Fruit fly (Drosophila melanogaster) whole organism, embryonic: ENCODE results near the gene fz.

ENCODE experiments used
- Ada2b ChIP-seq: fragments of 200-800 bp; sonication (Bioruptor generic); IDR thresholded peaks from 2 replicates; pipeline ENCODE4 v1.3.6; 2022; ENCODE audit warnings: missing biosample characterization, missing genetic modification characterization
- CG10654 ChIP-seq: fragments of 200-800 bp; sonication (Bioruptor generic); optimal IDR thresholded peaks from 2 replicates; lab custom pipeline; 2016; ENCODE audit warnings: missing biosample characterization, missing genetic modification characterization
- CG10959 ChIP-seq: fragments of 200-800 bp; sonication (Bioruptor generic); IDR thresholded peaks from 2 replicates; pipeline ENCODE4 v1.3.6; 2022; ENCODE audit warnings: missing biosample characterization, missing genetic modification characterization
- CG12942 ChIP-seq: fragments of 200-800 bp; sonication (Bioruptor generic); optimal IDR thresholded peaks from 3 replicates; lab custom pipeline; 2016; ENCODE audit warnings: missing biosample characterization, missing genetic modification characterization
- CG15479 ChIP-seq: fragments of 200-800 bp; sonication (Bioruptor generic); optimal IDR thresholded peaks from 3 replicates; lab custom pipeline; 2019; ENCODE audit warnings: missing biosample characterization, mild to moderate bottlenecking, missing genetic modification characterization, moderate library complexity
- CG16779 ChIP-seq: fragments of 200-800 bp; sonication (Bioruptor generic); IDR thresholded peaks from 2 replicates; pipeline ENCODE4 v1.3.6; 2022; ENCODE audit warnings: missing biosample characterization, missing genetic modification characterization
- CG17912 ChIP-seq: fragments of 200-800 bp; sonication (Bioruptor generic); optimal IDR thresholded peaks from 2 replicates; lab custom pipeline; 2018; ENCODE audit warnings: missing biosample characterization, mild to moderate bottlenecking, missing genetic modification characterization
- CG1792 ChIP-seq: fragments of 200-800 bp; sonication (Bioruptor generic); optimal IDR thresholded peaks from 2 replicates; lab custom pipeline; 2016; ENCODE audit warnings: missing biosample characterization, missing genetic modification characterization
- CG34422 ChIP-seq: fragments of 200-800 bp; sonication (Bioruptor generic); IDR thresholded peaks from 3 replicates; pipeline ENCODE4 v1.3.6; 2022; ENCODE audit warnings: missing biosample characterization, missing genetic modification characterization
- CG3838 ChIP-seq: fragments of 200-800 bp; sonication (Bioruptor generic); optimal IDR thresholded peaks from 3 replicates; lab custom pipeline; 2016; ENCODE audit warnings: missing biosample characterization, missing genetic modification characterization
- CG3847 ChIP-seq: fragments of 200-800 bp; sonication (Bioruptor generic); IDR thresholded peaks from 2 replicates; pipeline ENCODE4 v1.3.6; 2022; ENCODE audit warnings: missing biosample characterization, missing genetic modification characterization
- CG4707 ChIP-seq: fragments of 200-800 bp; sonication (Bioruptor generic); optimal IDR thresholded peaks from 2 replicates; lab custom pipeline; 2018; ENCODE audit warnings: missing biosample characterization, mild to moderate bottlenecking, missing genetic modification characterization, moderate library complexity
- CG4730 ChIP-seq: fragments of 200-800 bp; sonication (Bioruptor generic); IDR thresholded peaks from 2 replicates; pipeline ENCODE4 v1.3.6; 2022; ENCODE audit warnings: missing biosample characterization, missing genetic modification characterization
- CG6854 ChIP-seq: fragments of 200-800 bp; sonication (Bioruptor generic); optimal IDR thresholded peaks from 3 replicates; lab custom pipeline; 2017; ENCODE audit warnings: missing biosample characterization, mild to moderate bottlenecking, missing genetic modification characterization
- CG7786 ChIP-seq: fragments of 200-800 bp; sonication (Bioruptor generic); optimal IDR thresholded peaks from 2 replicates; lab custom pipeline; 2016; ENCODE audit warnings: missing biosample characterization, missing genetic modification characterization
- CG7987 ChIP-seq: fragments of 200-800 bp; sonication (Bioruptor generic); optimal IDR thresholded peaks from 2 replicates; lab custom pipeline; 2018; ENCODE audit warnings: missing biosample characterization, mild to moderate bottlenecking, missing genetic modification characterization, moderate library complexity
- CG8089 ChIP-seq: fragments of 200-800 bp; sonication (Bioruptor generic); optimal IDR thresholded peaks from 3 replicates; lab custom pipeline; 2016; ENCODE audit warnings: missing biosample characterization, missing genetic modification characterization
- CG8359 ChIP-seq: fragments of 200-800 bp; sonication (Bioruptor generic); optimal IDR thresholded peaks from 2 replicates; lab custom pipeline; 2017; ENCODE audit warnings: missing biosample characterization, mild to moderate bottlenecking, missing genetic modification characterization, borderline replicate concordance
- CG8765 ChIP-seq: fragments of 200-800 bp; sonication (Bioruptor generic); IDR thresholded peaks from 2 replicates; pipeline ENCODE4 v1.3.6; 2022; ENCODE audit warnings: missing biosample characterization, missing genetic modification characterization
- Chrac-16 ChIP-seq: fragments of 200-800 bp; sonication (Bioruptor generic); optimal IDR thresholded peaks from 3 replicates; lab custom pipeline; 2016; ENCODE audit warnings: missing biosample characterization, missing genetic modification characterization
- Fer3 ChIP-seq: fragments of 200-800 bp; sonication (Bioruptor generic); optimal IDR thresholded peaks from 2 replicates; lab custom pipeline; 2018; ENCODE audit warnings: missing biosample characterization, mild to moderate bottlenecking, missing genetic modification characterization, moderate library complexity
- GATAe ChIP-seq: fragments of 200-800 bp; sonication (Bioruptor generic); conservative IDR thresholded peaks from 2 replicates; pipeline ENCODE4 v1.3.6; 2022; ENCODE audit warnings: missing biosample characterization, missing genetic modification characterization
- Hand ChIP-seq: fragments of 200-800 bp; sonication (Bioruptor generic); optimal IDR thresholded peaks from 2 replicates; lab custom pipeline; 2017; ENCODE audit warnings: mild to moderate bottlenecking, missing biosample characterization, missing genetic modification reagents, missing genetic modification characterization
- Lpt ChIP-seq: fragments of >200 bp; optimal IDR thresholded peaks from 2 replicates; lab custom pipeline; 2018; ENCODE audit warnings: missing biosample characterization, missing genetic modification characterization
- NfI ChIP-seq: fragments of 200-800 bp; sonication (Bioruptor generic); optimal IDR thresholded peaks from 3 replicates; lab custom pipeline; 2018; ENCODE audit warnings: missing biosample characterization, mild to moderate bottlenecking, missing genetic modification characterization, moderate library complexity
- Opbp ChIP-seq: fragments of 200-800 bp; sonication (Bioruptor generic); IDR thresholded peaks from 3 replicates; pipeline ENCODE4 v1.3.6; 2022; ENCODE audit warnings: missing biosample characterization, missing genetic modification characterization; ENCODE audit not compliant: partially characterized antibody
- Pdp1 ChIP-seq, 2 experiments: fragments of 200-800 bp; sonication (Bioruptor generic); optimal IDR thresholded peaks; 3 replicates each; lab custom pipeline; 2016; ENCODE audit warnings: missing biosample characterization in 2 of 2, missing genetic modification characterization in 2 of 2, mild to moderate bottlenecking in 1 of 2, moderate library complexity in 1 of 2
- Scr ChIP-seq: fragments of 200-800 bp; sonication (Bioruptor generic); IDR thresholded peaks from 2 replicates; pipeline ENCODE4 v1.3.6; 2022; ENCODE audit warnings: missing biosample characterization, missing genetic modification characterization; ENCODE audit not compliant: partially characterized antibody
- Xbp1 ChIP-seq: fragments of 200-800 bp; sonication (Bioruptor generic); optimal IDR thresholded peaks from 3 replicates; lab custom pipeline; 2016; ENCODE audit warnings: missing biosample characterization, mild to moderate bottlenecking, missing genetic modification characterization
- YL-1 ChIP-seq: fragments of 200-800 bp; sonication (Bioruptor generic); optimal IDR thresholded peaks from 3 replicates; lab custom pipeline; 2017; ENCODE audit warnings: missing biosample characterization, mild to moderate bottlenecking, missing genetic modification characterization
- ap ChIP-seq: fragments of 200-800 bp; sonication (Bioruptor generic); IDR thresholded peaks from 2 replicates; pipeline ENCODE4 v1.3.6; 2022; ENCODE audit warnings: missing biosample characterization, missing genetic modification characterization
- bab2 ChIP-seq: fragments of 200-800 bp; sonication (Bioruptor generic); optimal IDR thresholded peaks from 2 replicates; lab custom pipeline; 2016; ENCODE audit warnings: missing biosample characterization, missing genetic modification characterization
- bcd ChIP-seq: fragments of 200-800 bp; sonication (Bioruptor generic); optimal IDR thresholded peaks from 2 replicates; lab custom pipeline; 2017; ENCODE audit warnings: missing biosample characterization, mild to moderate bottlenecking, missing genetic modification characterization
- cato ChIP-seq: fragments of 200-800 bp; sonication (Bioruptor generic); optimal IDR thresholded peaks from 2 replicates; lab custom pipeline; 2016; ENCODE audit warnings: missing biosample characterization, missing genetic modification characterization, borderline replicate concordance
- cg ChIP-seq: fragments of 200-800 bp; sonication (Bioruptor generic); optimal IDR thresholded peaks from 3 replicates; lab custom pipeline; 2019; ENCODE audit warnings: missing biosample characterization, mild to moderate bottlenecking, missing genetic modification characterization, moderate library complexity
- crc ChIP-seq: fragments of 200-800 bp; sonication (Bioruptor generic); optimal IDR thresholded peaks from 2 replicates; lab custom pipeline; 2016; ENCODE audit warnings: missing biosample characterization, missing genetic modification characterization
- croc ChIP-seq: fragments of 200-800 bp; sonication (Bioruptor generic); conservative IDR thresholded peaks from 3 replicates; pipeline ENCODE4 v1.3.6; 2022; ENCODE audit warnings: missing biosample characterization, missing genetic modification characterization
- dimm ChIP-seq: fragments of 200-800 bp; sonication (Bioruptor generic); IDR thresholded peaks from 2 replicates; pipeline ENCODE4 v1.3.6; 2022; ENCODE audit warnings: missing biosample characterization, missing genetic modification characterization
- eyg ChIP-seq: fragments of 200-800 bp; sonication (Bioruptor generic); optimal IDR thresholded peaks from 3 replicates; lab custom pipeline; 2016; ENCODE audit warnings: missing biosample characterization, missing genetic modification characterization
- ham ChIP-seq: fragments of 200-800 bp; sonication (Bioruptor generic); IDR thresholded peaks from 2 replicates; pipeline ENCODE4 v1.3.6; 2022; ENCODE audit warnings: missing biosample characterization, missing genetic modification characterization
- hb ChIP-seq: fragments of 200-800 bp; sonication (Bioruptor generic); IDR thresholded peaks from 3 replicates; pipeline ENCODE4 v1.3.6; 2022; ENCODE audit warnings: missing biosample characterization, missing genetic modification characterization; ENCODE audit not compliant: partially characterized antibody
- klu ChIP-seq: fragments of 200-800 bp; sonication (Bioruptor generic); IDR thresholded peaks from 2 replicates; pipeline ENCODE4 v1.3.6; 2022; ENCODE audit warnings: missing biosample characterization, missing genetic modification characterization
- knrl ChIP-seq: fragments of 200-800 bp; sonication (Bioruptor generic); IDR thresholded peaks from 3 replicates; pipeline ENCODE4 v1.3.6; 2022; ENCODE audit warnings: missing biosample characterization, missing genetic modification characterization; ENCODE audit not compliant: partially characterized antibody
- luna ChIP-seq: fragments of 200-800 bp; sonication (Bioruptor generic); optimal IDR thresholded peaks from 2 replicates; lab custom pipeline; 2016; ENCODE audit warnings: missing biosample characterization, missing genetic modification characterization
- pnt ChIP-seq: fragments of 200-800 bp; sonication (Bioruptor generic); optimal IDR thresholded peaks from 3 replicates; lab custom pipeline; 2016; ENCODE audit warnings: missing biosample characterization, missing genetic modification characterization
- salm ChIP-seq: fragments of 200-800 bp; sonication (Bioruptor generic); optimal IDR thresholded peaks from 2 replicates; lab custom pipeline; 2018; ENCODE audit warnings: missing biosample characterization, mild to moderate bottlenecking, missing genetic modification characterization
- seq ChIP-seq: fragments of 200-800 bp; sonication (Bioruptor generic); IDR thresholded peaks from 2 replicates; pipeline ENCODE4 v1.3.6; 2022; ENCODE audit warnings: missing biosample characterization, missing genetic modification characterization
- sob ChIP-seq: fragments of 200-800 bp; sonication (Bioruptor generic); IDR thresholded peaks from 2 replicates; pipeline ENCODE4 v1.3.6; 2022; ENCODE audit warnings: missing biosample characterization, missing genetic modification characterization
- ssp ChIP-seq: fragments of 200-800 bp; sonication (Bioruptor generic); IDR thresholded peaks from 2 replicates; pipeline ENCODE4 v1.3.6; 2022; ENCODE audit warnings: missing biosample characterization, missing genetic modification characterization
- ttk ChIP-seq: fragments of 200-800 bp; sonication (Bioruptor generic); IDR thresholded peaks from 2 replicates; pipeline ENCODE4 v2.1.2; 2022; ENCODE audit warnings: missing biosample characterization, missing genetic modification characterization
- usp ChIP-seq: fragments of >200 bp; optimal IDR thresholded peaks from 2 replicates; lab custom pipeline; 2017; ENCODE audit warnings: missing biosample characterization, missing genetic modification characterization

fz gene

dm6 chr3L:14297482-14297881 lies 23.3 kb downstream of the fz start (continued):
- TF ChIP-seq hb (GFP tag; lab: Robert Waterston, UW): no peak
- peak; percentile 56 for TF ChIP-seq CG10654 (GFP tag; lab: Kevin White, UChicago)
- no peak for TF ChIP-seq Opbp (GFP tag; lab: Robert Waterston, UW)
- TF ChIP-seq Ada2b: 0 out of 2 replicates have a peak, but pooled peaks have one; percentile 8
- no peak for TF ChIP-seq knrl
- peak; percentile 60; the same call in 2 of the 3 replicates for TF ChIP-seq croc (GFP tag; lab: Robert Waterston, UW)
- no peak for TF ChIP-seq GATAe
- no peak for TF ChIP-seq klu
- TF ChIP-seq NfI (GFP tag; lab: Kevin White, UChicago): peak; percentile 42
- TF ChIP-seq dimm (GFP tag; lab: Robert Waterston, UW): 0 out of 2 replicates have a peak, but pooled peaks have one; percentile 20
- TF ChIP-seq CG16779: no peak
- TF ChIP-seq seq (GFP tag; lab: Robert Waterston, UW): peak; percentile 58; the same call in 1 of the 2 replicates
- TF ChIP-seq eyg (GFP tag; lab: Kevin White, UChicago): no peak
- peak; percentile 8 for TF ChIP-seq CG3838 (GFP tag; lab: Kevin White, UChicago)
- peak; percentile 59 to 65 for TF ChIP-seq Pdp1 (GFP tag; optimal IDR thresholded peaks at IDR 0.05; lab: Kevin White, UChicago)
- no peak for TF ChIP-seq CG7987 (GFP tag; lab: Kevin White, UChicago)
- no peak for TF ChIP-seq luna
- TF ChIP-seq sob (GFP tag; lab: Robert Waterston, UW): peak; percentile 69
- TF ChIP-seq Chrac-16 (GFP tag; lab: Kevin White, UChicago): peak; percentile 64
- peak; percentile 50 for TF ChIP-seq crc
- TF ChIP-seq CG8765 (GFP tag; lab: Robert Waterston, UW): 0 out of 2 replicates have a peak, but pooled peaks have one; percentile 39
- TF ChIP-seq bcd (GFP tag; lab: Kevin White, UChicago): peak; percentile 53
- no peak for TF ChIP-seq CG17912 (GFP tag; lab: Kevin White, UChicago)
- peak; percentile 61; the same call in 1 of the 2 replicates for TF ChIP-seq ttk (GFP tag; lab: Robert Waterston, UW)
- TF ChIP-seq CG8359 (GFP tag; lab: Kevin White, UChicago): peak; percentile 39
- no peak for TF ChIP-seq CG1792
- peak; percentile 61 for TF ChIP-seq ssp
- no peak for TF ChIP-seq cg
- TF ChIP-seq CG10959: peak; percentile 72
- TF ChIP-seq CG7786 (GFP tag; lab: Kevin White, UChicago): peak; percentile 21
- no peak for TF ChIP-seq usp (GFP tag; lab: Kevin White, UChicago)
- TF ChIP-seq cato: no peak
- peak; percentile 68 for TF ChIP-seq CG3847 (GFP tag; lab: Robert Waterston, UW)
- TF ChIP-seq Lpt: no peak
- peak; percentile 43; the same call in 1 of the 3 replicates for TF ChIP-seq CG34422
- 0 out of 2 replicates have a peak, but pooled peaks have one; percentile 25 for TF ChIP-seq ap (GFP tag; lab: Robert Waterston, UW)
- TF ChIP-seq Scr (GFP tag; lab: Robert Waterston, UW): no peak
- TF ChIP-seq CG8089: peak; percentile 3
- peak; percentile 61 for TF ChIP-seq Xbp1
- TF ChIP-seq CG15479 (GFP tag; lab: Kevin White, UChicago): no peak
- peak; percentile 1 for TF ChIP-seq CG4707
- TF ChIP-seq CG4730: peak; percentile 31; the same call in 1 of the 2 replicates
- TF ChIP-seq pnt (GFP tag; lab: Kevin White, UChicago): peak; percentile 61
- TF ChIP-seq CG12942: no peak
- no peak for TF ChIP-seq Hand (GFP tag; lab: Kevin White, UChicago)
- peak; percentile 67 for TF ChIP-seq Fer3 (tag; lab: Kevin White, UChicago)
- no peak for TF ChIP-seq YL-1 (GFP tag; lab: Kevin White, UChicago)
- peak; percentile 56 for TF ChIP-seq salm (tag; lab: Kevin White, UChicago)
- no peak for TF ChIP-seq ham (GFP tag; lab: Robert Waterston, UW)
- peak; percentile 10 for TF ChIP-seq CG6854 (GFP tag; lab: Kevin White, UChicago)
- peak; percentile 39 for TF ChIP-seq bab2
